Worm (Caenorhabditis elegans): ENCODE data around the gene T22F3.7.

Gene T22F3.7

DNA sequence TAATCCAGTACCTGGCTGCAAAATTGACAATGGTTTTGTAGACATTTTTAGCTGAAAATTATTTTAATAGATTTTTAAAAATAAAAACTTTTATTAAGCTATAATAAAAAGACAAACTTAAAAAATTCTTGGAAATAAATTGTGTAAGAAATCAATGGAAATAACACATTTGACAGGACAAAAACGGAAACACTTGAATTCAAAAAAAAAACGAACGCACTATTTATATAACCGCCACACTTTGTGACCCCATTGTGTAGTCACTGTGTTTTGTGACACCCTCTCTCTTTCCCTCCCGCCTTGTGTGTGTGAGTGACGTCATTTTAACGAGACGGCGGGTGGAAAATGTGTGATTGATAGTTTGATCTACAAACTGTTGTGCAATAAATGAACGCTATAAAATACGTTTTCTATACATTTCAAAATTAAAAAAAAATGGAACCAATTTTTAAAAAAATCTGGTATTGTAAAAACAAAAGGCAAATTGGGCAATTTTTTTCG lies 43.8 kb upstream of the T22F3.7 start, which contains the start of gene F59B1.8 (continued):
- TF ChIP-seq xbp-1 (tag; optimal IDR thresholded peaks at IDR 0.05) = peak; percentile 12

DNA sequence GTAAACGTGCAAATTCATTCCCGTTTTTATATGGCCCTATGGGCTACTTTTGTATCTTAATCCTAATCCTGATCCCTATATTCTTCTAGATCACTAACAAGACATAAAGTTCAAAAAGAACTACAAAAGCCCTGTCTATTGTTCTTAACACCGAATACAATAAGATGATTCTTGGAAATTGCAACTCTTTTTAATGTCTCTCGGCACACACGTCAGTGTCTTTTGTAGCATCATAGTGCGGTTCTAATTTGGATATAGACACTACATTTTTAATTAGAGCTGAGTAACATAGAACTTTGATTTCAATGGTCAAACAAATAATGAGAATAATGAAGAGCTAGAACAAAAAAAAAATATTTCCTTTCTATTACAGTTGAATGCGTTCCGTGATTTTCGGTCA lies 39.4 kb upstream of the T22F3.7 start:
- TF ChIP-seq grh-1 (GFP tag; IDR thresholded peaks at IDR 0.05) = no peak
- TF ChIP-seq skn-1 (tag; optimal IDR thresholded peaks at IDR 0.05) = no peak
- TF ChIP-seq fkh-4 (tag; optimal IDR thresholded peaks at IDR 0.05; ENCODE audit: borderline replicate concordance) = no peak
- no peak for TF ChIP-seq sptf-1 (tag; optimal IDR thresholded peaks at IDR 0.05)
- peak; percentile 55 for TF ChIP-seq fkh-8 (tag; optimal IDR thresholded peaks at IDR 0.05)
- TF ChIP-seq sox-4 (tag; optimal IDR thresholded peaks at IDR 0.05) = peak; percentile 37
- TF ChIP-seq sup-37 (GFP tag; optimal IDR thresholded peaks at IDR 0.05) = no peak
- peak; percentile 1 for TF ChIP-seq nhr-71 (tag; optimal IDR thresholded peaks at IDR 0.05)
- peak; percentile 91 for TF ChIP-seq dsc-1 (tag; optimal IDR thresholded peaks at IDR 0.05)
- TF ChIP-seq elt-3 (tag; optimal IDR thresholded peaks at IDR 0.05) = no peak
- peak; percentile 44 for TF ChIP-seq pax-3 (tag; optimal IDR thresholded peaks at IDR 0.05)
- no peak for TF ChIP-seq nhr-12 (tag; optimal IDR thresholded peaks at IDR 0.05)

DNA sequence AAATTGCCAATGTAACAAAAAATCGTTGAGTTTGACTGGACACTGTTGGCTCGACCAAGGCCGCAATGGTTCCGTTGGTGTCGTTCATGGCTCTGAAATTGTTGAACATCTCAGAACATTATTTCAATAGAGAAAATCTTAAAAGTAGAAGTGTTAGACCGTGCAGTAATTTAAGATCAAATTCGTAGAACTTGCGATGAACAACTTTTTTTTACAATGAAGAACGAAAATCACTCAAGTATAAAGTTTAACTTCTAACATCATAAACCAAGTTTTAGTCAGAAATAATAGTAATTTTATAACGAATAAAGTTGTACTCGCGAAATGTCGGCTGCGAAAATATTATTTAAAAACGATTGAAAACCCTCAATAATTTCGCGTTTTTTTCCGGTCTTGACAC lies 36.6 kb upstream of the T22F3.7 start, which contains the start of gene srx-41:
TSS of gene srx-41 (minus strand) at position 101 of the 400 bp plus-strand sequence.
- TF ChIP-seq pqm-1 (tag; optimal IDR thresholded peaks at IDR 0.05) = no peak
- TF ChIP-seq nhr-84 (tag; optimal IDR thresholded peaks at IDR 0.05) = no peak
- TF ChIP-seq ets-5 (GFP tag; IDR thresholded peaks at IDR 0.05) = no peak
- no peak for TF ChIP-seq fkh-10 (GFP tag; optimal IDR thresholded peaks at IDR 0.05)
- TF ChIP-seq blmp-1 (tag; optimal IDR thresholded peaks at IDR 0.05) = no peak

DNA sequence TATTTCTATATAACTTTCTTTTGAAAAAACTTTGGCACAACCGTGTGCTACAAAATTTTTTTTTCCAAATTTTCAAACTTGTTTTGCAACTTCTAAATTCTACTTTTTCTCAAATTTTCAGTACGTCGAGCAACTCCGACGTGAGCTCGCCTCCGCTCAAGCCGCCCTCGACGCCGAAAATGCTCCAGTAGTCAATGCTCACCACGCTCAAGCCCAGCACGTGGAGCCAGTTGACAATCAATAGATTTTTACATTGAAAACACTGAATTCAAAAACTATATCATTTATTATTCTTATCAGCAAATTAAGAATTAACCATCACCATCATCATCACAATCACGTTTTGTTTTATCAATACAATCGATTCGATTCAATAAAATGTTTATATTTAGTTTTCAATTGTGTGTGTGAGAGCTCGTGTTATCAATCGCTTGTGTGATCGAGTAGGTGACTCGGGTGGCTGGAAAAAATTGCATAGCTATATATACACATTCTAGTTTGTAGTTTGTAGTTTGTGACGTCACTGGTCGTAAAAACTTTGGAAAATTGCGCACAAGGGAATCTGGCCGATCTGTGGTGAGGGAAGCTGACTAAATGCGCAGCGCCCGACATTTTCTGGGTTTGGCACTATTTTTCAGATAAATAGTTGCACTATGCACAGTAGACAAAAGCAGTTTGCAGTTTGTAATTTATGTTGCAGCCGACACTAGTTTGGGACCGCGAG lies 34.0 kb upstream of the T22F3.7 start:
- TF ChIP-seq nhr-71 (tag; optimal IDR thresholded peaks at IDR 0.05) = peak; percentile 54
- TF ChIP-seq mdl-1 (tag; optimal IDR thresholded peaks at IDR 0.05) = peak in 1 of 2 experiments; percentile 13
- TF ChIP-seq efl-1 (optimal IDR thresholded peaks at IDR 0.05) = no peak
- peak in 1 of 2 experiments; percentile 93 for TF ChIP-seq efl-1 (GFP tag; optimal IDR thresholded peaks at IDR 0.05 in 1 of 2)
- no peak for TF ChIP-seq pqm-1 (tag; optimal IDR thresholded peaks at IDR 0.05)
- TF ChIP-seq unc-62 (GFP tag; optimal IDR thresholded peaks at IDR 0.05) = no peak
- no peak for TF ChIP-seq fos-1 (tag; optimal IDR thresholded peaks at IDR 0.05)
- peak; percentile 15 for TF ChIP-seq nhr-90 (tag; optimal IDR thresholded peaks at IDR 0.05; ENCODE audit: poor library complexity)
- TF ChIP-seq lin-35 (GFP tag; optimal IDR thresholded peaks at IDR 0.05) = peak in 1 of 2 experiments; percentile 53
- peak; percentile 92 for TF ChIP-seq elt-2 (tag; optimal IDR thresholded peaks at IDR 0.05)
- TF ChIP-seq hlh-4 (tag; optimal IDR thresholded peaks at IDR 0.05) = no peak
- peak; percentile 33 for TF ChIP-seq nhr-20 (tag; optimal IDR thresholded peaks at IDR 0.05)

DNA sequence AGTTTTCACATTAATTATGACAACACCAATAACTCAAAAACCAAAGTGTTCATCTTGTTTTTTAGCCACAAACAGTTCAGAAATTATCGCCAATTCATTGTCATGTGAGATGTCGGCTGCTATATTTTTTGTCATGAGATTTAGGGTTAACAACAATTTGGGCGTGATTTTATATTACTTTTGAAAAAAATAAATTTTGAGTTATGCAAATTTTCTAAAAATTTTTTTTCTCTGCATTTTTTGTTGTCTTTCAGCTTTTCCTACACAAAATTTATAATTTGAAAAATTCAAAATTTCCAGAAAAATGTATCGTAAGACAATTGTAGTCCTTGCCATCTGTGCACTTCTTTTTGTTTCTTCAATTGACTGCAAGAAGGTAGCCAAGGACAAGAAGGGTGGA lies 32.6 kb upstream of the T22F3.7 start, which contains the start of gene F59B1.2:
TSS of gene F59B1.2 (plus strand) at position 301 of the 400 bp plus-strand sequence.
- TF ChIP-seq nhr-237 (tag; optimal IDR thresholded peaks at IDR 0.05) (no peak), zag-1 (tag; optimal IDR thresholded peaks at IDR 0.05) (no peak), unc-30 (tag; optimal IDR thresholded peaks at IDR 0.05) (no peak), pax-3 (tag; optimal IDR thresholded peaks at IDR 0.05) (no peak), Y116A8C.19 (tag; optimal IDR thresholded peaks at IDR 0.05; ENCODE audit: borderline replicate concordance) (no peak), nhr-47 (tag; optimal IDR thresholded peaks at IDR 0.05) (no peak), nhr-11 (tag; optimal IDR thresholded peaks at IDR 0.05) (no peak), C16A3.4 (tag; optimal IDR thresholded peaks at IDR 0.05) (no peak), ama-1 (optimal IDR thresholded peaks at IDR 0.05) (no peak), aha-1 (tag; optimal IDR thresholded peaks at IDR 0.05) (no peak), efl-3 (GFP tag; optimal IDR thresholded peaks at IDR 0.05) (no peak)

Measured in whole organism, L1 larva.